Fruit fly (Drosophila melanogaster) whole organism: Measurements from ENCODE around the gene CG15818.

Experiments
- CG8478 ChIP-seq: fragments of >200 bp; optimal IDR thresholded peaks from 2 replicates; lab custom pipeline; 2018; ENCODE audit warnings: inconsistent platforms
- EcR ChIP-seq, 2 experiments: fragments of >200 bp; optimal IDR thresholded peaks; 2 replicates each; lab custom pipeline; 2017; ENCODE audit warnings: missing biosample characterization in 2 of 2, missing genetic modification characterization in 2 of 2, missing genetic modification reagents in 2 of 2
- pan ChIP-seq: fragments of >200 bp; optimal IDR thresholded peaks from 2 replicates; lab custom pipeline; 2017
- psq ChIP-seq: fragments of >200 bp; optimal IDR thresholded peaks from 2 replicates; lab custom pipeline; 2017
- usp ChIP-seq: fragments of >200 bp; optimal IDR thresholded peaks from 2 replicates; lab custom pipeline; 2017; ENCODE audit warnings: missing biosample characterization, missing genetic modification characterization, mixed read lengths

DNA sequence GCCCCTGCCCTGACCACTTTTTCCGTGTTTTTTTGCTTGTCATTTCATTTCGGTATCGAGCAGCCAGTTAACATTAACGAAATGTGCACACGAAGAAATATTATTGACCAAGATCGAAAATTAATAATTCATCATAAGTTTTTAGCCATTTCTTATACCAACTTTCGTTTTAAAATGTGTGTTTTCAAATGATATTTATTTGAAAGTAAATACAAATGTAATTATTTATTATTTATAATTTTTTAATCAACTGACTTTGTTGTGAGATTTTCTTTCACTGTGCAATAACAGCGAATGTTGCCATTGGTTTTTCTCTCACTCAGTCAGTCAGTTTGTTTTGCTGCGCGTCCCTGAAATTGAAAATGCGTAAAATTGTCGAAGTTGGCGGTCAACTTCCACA, 14.9 kb upstream of the CG15818 start:
- TF ChIP-seq EcR (GFP tag; optimal IDR thresholded peaks at IDR 0.05; lab: Kevin White, UChicago) = no peak
- TF ChIP-seq usp = no peak
- no peak for TF ChIP-seq pan
- no peak for TF ChIP-seq CG8478 (lab: Kevin White, UChicago)
- TF ChIP-seq psq (lab: Kevin White, UChicago) = no peak
